Worm (Caenorhabditis elegans) whole organism, early embryonic: ENCODE data around the gene C17E7.13.

ENCODE experiments used
- F13C5.2 ChIP-seq: sonication (generic microtip); optimal IDR thresholded peaks from 2 replicates; lab custom pipeline; 2017; ENCODE audit warnings: mild to moderate bottlenecking, missing genetic modification characterization, inconsistent platforms, missing compliant biosample characterization
- ama-1 ChIP-seq: fragments of 150-350 bp; optimal IDR thresholded peaks from 2 replicates; lab custom pipeline; 2014
- ceh-13 ChIP-seq: fragments of 200-800 bp; sonication (Bioruptor generic); optimal IDR thresholded peaks from 2 replicates; lab custom pipeline; 2018; ENCODE audit warnings: mild to moderate bottlenecking, missing genetic modification characterization, missing compliant biosample characterization
- ceh-36 ChIP-seq: sonication (generic microtip); optimal IDR thresholded peaks from 2 replicates; lab custom pipeline; 2016; ENCODE audit warnings: missing genetic modification characterization, inconsistent platforms, missing compliant biosample characterization
- ets-7 ChIP-seq: sonication (generic microtip); optimal IDR thresholded peaks from 2 replicates; lab custom pipeline; 2016; ENCODE audit warnings: missing genotype, missing genetic modification characterization, missing compliant biosample characterization
- flt-1 ChIP-seq: fragments of 200-800 bp; sonication (Bioruptor generic); IDR thresholded peaks from 2 replicates; pipeline ENCODE4 v1.3.6; 2022; ENCODE audit warnings: missing genetic modification characterization, missing compliant biosample characterization
- hnd-1 ChIP-seq: sonication (generic microtip); optimal IDR thresholded peaks from 2 replicates; lab custom pipeline; 2016; ENCODE audit warnings: missing genetic modification characterization, missing compliant biosample characterization
- pes-1 ChIP-seq: fragments of 200-800 bp; sonication (Bioruptor generic); IDR thresholded peaks from 2 replicates; pipeline ENCODE4 v1.3.6; 2022; ENCODE audit warnings: missing genetic modification reagents, missing genetic modification characterization, missing compliant biosample characterization
- tbx-37 ChIP-seq: fragments of 200-800 bp; sonication (Bioruptor generic); conservative IDR thresholded peaks from 2 replicates; pipeline ENCODE4 v1.3.6; 2022; ENCODE audit warnings: missing genetic modification reagents, missing genetic modification characterization, missing compliant biosample characterization

DNA sequence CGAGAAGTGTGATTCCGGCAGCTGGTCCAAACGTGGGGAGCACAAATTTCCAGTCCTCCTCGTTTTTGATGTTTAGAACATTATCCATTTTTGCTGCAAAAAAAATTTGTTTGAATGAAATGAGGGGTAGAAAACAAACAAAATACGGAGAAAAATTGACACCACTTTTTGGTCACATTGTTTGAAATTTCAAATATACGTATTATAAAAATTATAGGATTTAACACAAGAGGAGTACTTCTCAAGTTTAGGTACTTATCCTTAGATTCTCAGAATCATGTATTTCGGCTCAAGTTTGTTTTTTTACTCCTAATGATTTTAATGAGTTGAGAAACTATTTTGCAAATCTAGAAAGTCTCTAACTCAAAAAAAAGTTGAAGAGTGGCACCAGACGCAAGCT, 2.8 kb upstream of the C17E7.13 start, which contains the start of gene C17E7.12:
- TF ChIP-seq ama-1 (lab: Kevin White, UChicago) (no peak), F13C5.2 (tag; lab: Kevin White, UChicago) (no peak), flt-1 (GFP tag; lab: Robert Waterston, UW) (no peak), ceh-13 (GFP tag; lab: Kevin White, UChicago) (no peak), pes-1 (GFP tag; lab: Robert Waterston, UW) (no peak), hnd-1 (no peak), ets-7 (tag; lab: Kevin White, UChicago) (no peak), ceh-36 (no peak), tbx-37 (GFP tag; lab: Robert Waterston, UW) (no peak)
